Worm (Caenorhabditis elegans): ENCODE data around the gene Y22D7AL.15.
A peak's percentile ranks its signal among the peaks of the same experiment; 100 is the strongest.

DNA sequence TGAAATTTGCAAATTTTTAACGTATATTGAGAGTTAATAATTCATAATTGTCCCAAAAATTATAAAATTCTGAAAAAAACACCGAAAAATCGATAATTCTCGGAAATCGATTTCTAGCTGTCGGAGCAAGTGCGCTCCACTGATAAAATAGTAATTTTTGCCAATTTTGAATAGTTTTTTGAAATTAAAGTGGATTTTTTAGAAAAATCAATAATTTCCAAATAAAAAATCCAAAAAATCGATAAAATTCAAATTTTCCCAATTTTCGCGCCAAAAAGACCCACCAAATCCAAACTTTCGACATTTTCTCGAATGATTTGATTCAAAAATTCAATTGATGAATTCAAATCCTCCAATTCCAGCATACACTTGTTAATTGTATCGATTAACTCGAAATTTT, 48.7 kb downstream of the Y22D7AL.15 start:
- no peak for TF ChIP-seq ama-1 (optimal IDR thresholded peaks at IDR 0.05)
- TF ChIP-seq ceh-28 (tag; optimal IDR thresholded peaks at IDR 0.05) = peak; percentile 60
- no peak for TF ChIP-seq jun-1 (tag; optimal IDR thresholded peaks at IDR 0.05)
- no peak for TF ChIP-seq nhr-76 (tag; optimal IDR thresholded peaks at IDR 0.05)
- TF ChIP-seq unc-39 (tag; optimal IDR thresholded peaks at IDR 0.05) = no peak
- no peak for TF ChIP-seq nhr-11 (tag; optimal IDR thresholded peaks at IDR 0.05)
- TF ChIP-seq nhr-25 (tag; optimal IDR thresholded peaks at IDR 0.05) = no peak
- TF ChIP-seq lsy-12 (tag; optimal IDR thresholded peaks at IDR 0.05) = no peak
- no peak for TF ChIP-seq pqm-1 (tag; optimal IDR thresholded peaks at IDR 0.05)
- no peak for TF ChIP-seq nhr-12 (tag; optimal IDR thresholded peaks at IDR 0.05)
